Worm (Caenorhabditis elegans) whole organism, L4 larva: ENCODE measurements around the gene str-246.

Experiments
- D1046.2 ChIP-seq: fragments of 200-800 bp; sonication (Bioruptor generic); IDR thresholded peaks from 2 replicates; pipeline ENCODE4 v1.3.6; 2022; ENCODE audit warnings: missing genetic modification characterization, missing compliant biosample characterization
- F10B5.3 ChIP-seq: sonication (generic microtip); optimal IDR thresholded peaks from 2 replicates; lab custom pipeline; 2016; ENCODE audit warnings: mild to moderate bottlenecking, missing genetic modification characterization, missing compliant biosample characterization
- F26F4.8 ChIP-seq: fragments of 200-800 bp; sonication (Bioruptor generic); conservative IDR thresholded peaks from 2 replicates; pipeline ENCODE4 v1.3.6; 2022; ENCODE audit warnings: missing genetic modification characterization, missing compliant biosample characterization
- F49E8.2 ChIP-seq: sonication (generic microtip); optimal IDR thresholded peaks from 2 replicates; lab custom pipeline; 2016; ENCODE audit warnings: missing compliant biosample characterization, mild to moderate bottlenecking, missing genetic modification characterization, borderline replicate concordance
- T20F7.1 ChIP-seq: fragments of 200-800 bp; sonication (Bioruptor generic); optimal IDR thresholded peaks from 2 replicates; lab custom pipeline; 2018; ENCODE audit warnings: mild to moderate bottlenecking, missing genetic modification characterization, missing compliant biosample characterization
- T26A8.4 ChIP-seq: fragments of 200-800 bp; sonication (Bioruptor generic); IDR thresholded peaks from 2 replicates; pipeline ENCODE4 v1.3.6; 2022; ENCODE audit warnings: missing genetic modification characterization, missing compliant biosample characterization
- Y48G9A.11 ChIP-seq: fragments of 200-800 bp; sonication (Bioruptor generic); IDR thresholded peaks from 2 replicates; pipeline ENCODE4 v1.3.6; 2022; ENCODE audit warnings: missing genetic modification reagents, missing genetic modification characterization, missing compliant biosample characterization
- arid-1 ChIP-seq: fragments of 200-800 bp; sonication (Bioruptor generic); conservative IDR thresholded peaks from 2 replicates; pipeline ENCODE4 v1.3.6; 2022; ENCODE audit warnings: missing genetic modification reagents, missing genetic modification characterization, missing compliant biosample characterization
- attf-4 ChIP-seq: sonication (generic microtip); optimal IDR thresholded peaks from 3 replicates; lab custom pipeline; 2017; ENCODE audit warnings: missing biosample characterization, missing genetic modification characterization
- ceh-20 ChIP-seq: fragments of 200-800 bp; sonication (Bioruptor generic); IDR thresholded peaks from 2 replicates; pipeline ENCODE4 v1.3.6; 2022; ENCODE audit warnings: missing genetic modification reagents, missing genetic modification characterization, missing compliant biosample characterization
- ceh-62 ChIP-seq: sonication (generic microtip); optimal IDR thresholded peaks from 2 replicates; lab custom pipeline; 2017; ENCODE audit warnings: missing biosample characterization, missing genetic modification characterization
- ceh-82 ChIP-seq: sonication (generic microtip); optimal IDR thresholded peaks from 2 replicates; lab custom pipeline; 2017; ENCODE audit warnings: missing biosample characterization, missing genetic modification characterization
- ces-1 ChIP-seq: fragments of 150-350 bp; sonication (generic microtip); optimal IDR thresholded peaks from 4 replicates; lab custom pipeline; 2014; ENCODE audit warnings: missing biosample characterization, missing genetic modification reagents, missing genetic modification characterization
- cey-2 ChIP-seq: sonication (generic microtip); optimal IDR thresholded peaks from 3 replicates; lab custom pipeline; 2017; ENCODE audit warnings: missing genetic modification characterization, mild to moderate bottlenecking, missing compliant biosample characterization, antibody characterized with exemption, borderline replicate concordance; ENCODE audit not compliant: insufficient read depth
- daf-16 ChIP-seq, 3 experiments: sonication (generic microtip); optimal IDR thresholded peaks; 2 replicates each; lab custom pipeline; 2016 to 2017; ENCODE audit warnings: missing genetic modification characterization in 3 of 3, missing genetic modification reagents in 3 of 3, mild to moderate bottlenecking in 2 of 3, missing compliant biosample characterization in 2 of 3, missing biosample characterization in 1 of 3, moderate library complexity in 1 of 3
- dmd-6 ChIP-seq: fragments of 200-800 bp; sonication (Bioruptor generic); IDR thresholded peaks from 2 replicates; pipeline ENCODE4 v1.3.6; 2022; ENCODE audit warnings: missing genetic modification reagents, missing genetic modification characterization, missing compliant biosample characterization
- dmd-8 ChIP-seq: fragments of 200-800 bp; sonication (Bioruptor generic); IDR thresholded peaks from 2 replicates; pipeline ENCODE4 v1.3.6; 2022; ENCODE audit warnings: missing genetic modification characterization, missing compliant biosample characterization
- dmd-9 ChIP-seq: fragments of 200-800 bp; sonication (Bioruptor generic); IDR thresholded peaks from 2 replicates; pipeline ENCODE4 v1.3.6; 2022; ENCODE audit warnings: missing genetic modification reagents, missing genetic modification characterization, missing compliant biosample characterization
- dpl-1 ChIP-seq: fragments of 150-350 bp; optimal IDR thresholded peaks from 2 replicates; lab custom pipeline; 2014; ENCODE audit warnings: missing biosample characterization, missing genetic modification reagents, missing genetic modification characterization
- egl-27 ChIP-seq: sonication (generic microtip); optimal IDR thresholded peaks from 3 replicates; lab custom pipeline; 2017; ENCODE audit warnings: missing biosample characterization, missing genetic modification reagents, missing genetic modification characterization
- egl-43 ChIP-seq: fragments of 200-800 bp; sonication (Bioruptor generic); IDR thresholded peaks from 2 replicates; pipeline ENCODE4 v1.3.6; 2022; ENCODE audit warnings: missing genetic modification reagents, missing genetic modification characterization, missing compliant biosample characterization
- fkh-10 ChIP-seq: fragments of 150-350 bp; optimal IDR thresholded peaks from 2 replicates; lab custom pipeline; 2014; ENCODE audit warnings: missing biosample characterization, missing genetic modification reagents, missing genetic modification characterization
- fos-1 ChIP-seq: fragments of 150-350 bp; optimal IDR thresholded peaks from 2 replicates; lab custom pipeline; 2014; ENCODE audit warnings: missing biosample characterization, missing genetic modification characterization
- gei-8 ChIP-seq: fragments of 200-800 bp; sonication (Bioruptor generic); optimal IDR thresholded peaks from 2 replicates; lab custom pipeline; 2018; ENCODE audit warnings: mild to moderate bottlenecking, missing genetic modification characterization, missing compliant biosample characterization
- hlh-11 ChIP-seq: fragments of 200-800 bp; sonication (Bioruptor generic); optimal IDR thresholded peaks from 2 replicates; lab custom pipeline; 2018; ENCODE audit warnings: mild to moderate bottlenecking, missing genetic modification characterization, missing compliant biosample characterization
- hlh-30 ChIP-seq: sonication (generic microtip); optimal IDR thresholded peaks from 2 replicates; lab custom pipeline; 2017; ENCODE audit warnings: antibody characterized with exemption, mild to moderate bottlenecking, missing genetic modification characterization, missing compliant biosample characterization; ENCODE audit not compliant: insufficient read depth
- lin-15B ChIP-seq: fragments of 150-350 bp; sonication (generic microtip); optimal IDR thresholded peaks from 3 replicates; lab custom pipeline; 2014; ENCODE audit warnings: missing biosample characterization, missing genetic modification characterization
- lin-38 ChIP-seq: fragments of 200-800 bp; sonication (Bioruptor generic); IDR thresholded peaks from 2 replicates; pipeline ENCODE4 v1.3.6; 2022; ENCODE audit warnings: missing genetic modification reagents, missing genetic modification characterization, missing compliant biosample characterization
- lin-39 ChIP-seq: fragments of 150-350 bp; optimal IDR thresholded peaks from 2 replicates; lab custom pipeline; 2014; ENCODE audit warnings: missing biosample characterization, missing genetic modification reagents, missing genetic modification characterization
- lir-3 ChIP-seq: sonication (generic microtip); optimal IDR thresholded peaks from 2 replicates; lab custom pipeline; 2016; ENCODE audit warnings: mild to moderate bottlenecking, missing genetic modification characterization, missing compliant biosample characterization
- madf-9 ChIP-seq: fragments of 200-800 bp; sonication (Bioruptor generic); conservative IDR thresholded peaks from 2 replicates; pipeline ENCODE4 v1.3.6; 2022; ENCODE audit warnings: missing genetic modification reagents, missing genetic modification characterization, missing compliant biosample characterization
- mes-2 ChIP-seq: sonication (generic microtip); optimal IDR thresholded peaks from 2 replicates; lab custom pipeline; 2016; ENCODE audit warnings: missing genotype, mild to moderate bottlenecking, missing genetic modification characterization, missing compliant biosample characterization; ENCODE audit not compliant: poor library complexity, severe bottlenecking
- mxl-3 ChIP-seq: fragments of 200-800 bp; sonication (Bioruptor generic); optimal IDR thresholded peaks from 2 replicates; lab custom pipeline; 2018; ENCODE audit warnings: mild to moderate bottlenecking, missing genetic modification characterization, missing compliant biosample characterization
- nhr-11 ChIP-seq: fragments of 150-350 bp; optimal IDR thresholded peaks from 2 replicates; lab custom pipeline; 2014; ENCODE audit warnings: missing biosample characterization, missing genetic modification characterization
- nhr-25 ChIP-seq: sonication (generic microtip); optimal IDR thresholded peaks from 2 replicates; lab custom pipeline; 2017; ENCODE audit warnings: missing genetic modification characterization, mild to moderate bottlenecking, missing compliant biosample characterization, antibody characterized with exemption, moderate library complexity, borderline replicate concordance; ENCODE audit not compliant: insufficient read depth
- nhr-28 ChIP-seq: fragments of 150-350 bp; optimal IDR thresholded peaks from 2 replicates; lab custom pipeline; 2014; ENCODE audit warnings: missing biosample characterization, missing genetic modification characterization
- nhr-48 ChIP-seq: sonication (generic microtip); optimal IDR thresholded peaks from 2 replicates; lab custom pipeline; 2016; ENCODE audit warnings: mild to moderate bottlenecking, missing genetic modification characterization, missing compliant biosample characterization
- nhr-77 ChIP-seq: fragments of 150-350 bp; optimal IDR thresholded peaks from 2 replicates; lab custom pipeline; 2014; ENCODE audit warnings: missing biosample characterization, missing genetic modification characterization
- pha-4 ChIP-seq, 2 experiments: fragments of 150-350 bp in 1 of 2; fragments of 200-800 bp in 1 of 2; sonication (Bioruptor generic) in 1 of 2; IDR thresholded peaks in 1 of 2; optimal IDR thresholded peaks in 1 of 2; 2 replicates each; pipeline versions ENCODE4 v1.3.6 to Lab custom; 2014 to 2022; ENCODE audit warnings: missing genetic modification characterization in 2 of 2, missing genetic modification reagents in 2 of 2, missing biosample characterization in 1 of 2, missing compliant biosample characterization in 1 of 2
- php-3 ChIP-seq: fragments of 200-800 bp; sonication (Bioruptor generic); IDR thresholded peaks from 2 replicates; pipeline ENCODE4 v1.3.6; 2022; ENCODE audit warnings: missing genetic modification reagents, missing genetic modification characterization, missing compliant biosample characterization
- pqm-1 ChIP-seq: sonication (generic microtip); optimal IDR thresholded peaks from 2 replicates; lab custom pipeline; 2017; ENCODE audit warnings: missing biosample characterization, missing genetic modification characterization
- rbr-2 ChIP-seq: sonication (generic microtip); optimal IDR thresholded peaks from 2 replicates; lab custom pipeline; 2016; ENCODE audit warnings: missing genotype, missing genetic modification characterization, missing compliant biosample characterization
- sdz-12 ChIP-seq: fragments of 200-800 bp; sonication (Bioruptor generic); optimal IDR thresholded peaks from 2 replicates; lab custom pipeline; 2018; ENCODE audit warnings: mild to moderate bottlenecking, missing genetic modification characterization, missing compliant biosample characterization
- skn-1 ChIP-seq: fragments of 150-350 bp; optimal IDR thresholded peaks from 2 replicates; lab custom pipeline; 2014; ENCODE audit warnings: missing biosample characterization, missing genetic modification characterization
- snpc-1.2 ChIP-seq: fragments of 200-800 bp; sonication (Bioruptor generic); IDR thresholded peaks from 2 replicates; pipeline ENCODE4 v1.3.6; 2022; ENCODE audit warnings: missing genetic modification reagents, missing genetic modification characterization, missing compliant biosample characterization
- vab-7 ChIP-seq: fragments of 200-800 bp; sonication (Bioruptor generic); IDR thresholded peaks from 2 replicates; pipeline ENCODE4 v1.3.6; 2022; ENCODE audit warnings: missing genetic modification reagents, missing genetic modification characterization, missing compliant biosample characterization
- zag-1 ChIP-seq: fragments of 150-350 bp; optimal IDR thresholded peaks from 2 replicates; lab custom pipeline; 2014; ENCODE audit warnings: missing biosample characterization, missing genetic modification characterization
- zfp-3 ChIP-seq: fragments of 200-800 bp; sonication (Bioruptor generic); conservative IDR thresholded peaks from 2 replicates; pipeline ENCODE4 v1.3.6; 2022; ENCODE audit warnings: missing genetic modification reagents, missing genetic modification characterization, missing compliant biosample characterization
- zip-11 ChIP-seq: fragments of 200-800 bp; sonication (Bioruptor generic); IDR thresholded peaks from 2 replicates; pipeline ENCODE4 v1.3.6; 2022; ENCODE audit warnings: missing genetic modification characterization, missing compliant biosample characterization
- ztf-7 ChIP-seq: fragments of 150-350 bp; optimal IDR thresholded peaks from 2 replicates; lab custom pipeline; 2014; ENCODE audit warnings: missing biosample characterization, missing genetic modification characterization

The str-246 gene

DNA sequence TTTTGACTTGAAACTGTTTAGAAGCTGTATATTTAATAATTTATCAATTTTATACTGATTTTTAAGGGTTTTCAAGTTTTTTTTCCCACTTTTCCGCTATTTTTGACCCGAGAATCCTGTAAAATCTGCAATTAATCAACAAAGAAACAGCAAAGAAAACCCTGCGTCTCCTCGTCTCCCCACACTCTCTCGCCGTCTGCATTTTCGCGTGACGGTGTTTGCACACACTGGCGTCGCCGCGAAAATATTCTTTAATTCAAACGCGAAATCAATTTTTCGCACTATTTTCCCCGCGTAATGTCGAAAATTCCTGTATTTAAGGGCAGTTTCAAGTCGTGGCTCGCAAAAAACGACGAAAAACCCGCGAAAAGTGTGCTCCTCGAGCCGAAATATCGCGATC is 14.2 kb upstream of the str-246 start, which contains the start of gene rsa-2 (continued):
- TF ChIP-seq nhr-25 (tag; lab: Kevin White, UChicago) (no peak), php-3 (GFP tag; lab: Robert Waterston, UW) (no peak), dmd-6 (GFP tag; lab: Robert Waterston, UW) (no peak), F10B5.3 (tag; lab: Kevin White, UChicago) (no peak), daf-16 (GFP tag; optimal IDR thresholded peaks at IDR 0.05; lab: Kevin White, UChicago) (no peak), daf-16 (tag; optimal IDR thresholded peaks at IDR 0.05; lab: Kevin White, UChicago) (peak; percentile 35), sdz-12 (no peak), nhr-48 (tag; lab: Kevin White, UChicago) (no peak), attf-4 (tag; lab: Kevin White, UChicago) (no peak), cey-2 (tag; lab: Kevin White, UChicago) (no peak), F49E8.2 (tag; lab: Kevin White, UChicago) (no peak), lir-3 (tag; lab: Kevin White, UChicago) (no peak), nhr-11 (peak; percentile 13), skn-1 (tag; lab: Kevin White, UChicago) (no peak), vab-7 (GFP tag; lab: Robert Waterston, UW) (0 out of 2 replicates have a peak, but pooled peaks have one; percentile 33), mes-2 (tag; lab: Kevin White, UChicago) (peak; percentile 76), gei-8 (GFP tag; lab: Kevin White, UChicago) (no peak), lin-15B (tag; lab: Kevin White, UChicago) (no peak), fos-1 (no peak), dmd-9 (GFP tag; lab: Robert Waterston, UW) (no peak), T20F7.1 (GFP tag; lab: Kevin White, UChicago) (no peak), F26F4.8 (GFP tag; lab: Robert Waterston, UW) (no peak), rbr-2 (tag; lab: Kevin White, UChicago) (peak; percentile 28), ces-1 (GFP tag; lab: Kevin White, UChicago) (no peak), mxl-3 (GFP tag; lab: Kevin White, UChicago) (no peak), T26A8.4 (GFP tag; lab: Robert Waterston, UW) (peak; percentile 42; the same call in 1 of the 2 replicates), snpc-1.2 (GFP tag; lab: Robert Waterston, UW) (no peak), egl-43 (GFP tag; lab: Robert Waterston, UW) (no peak), lin-38 (GFP tag; lab: Robert Waterston, UW) (peak; percentile 64), dpl-1 (GFP tag; lab: Kevin White, UChicago) (peak; percentile 91), nhr-28 (tag; lab: Kevin White, UChicago) (no peak), hlh-30 (tag; lab: Kevin White, UChicago) (no peak), arid-1 (GFP tag; lab: Robert Waterston, UW) (peak; percentile 60; the same call in 1 of the 2 replicates), madf-9 (no peak), ceh-62 (tag; lab: Kevin White, UChicago) (no peak), zag-1 (tag; lab: Kevin White, UChicago) (no peak), D1046.2 (GFP tag; lab: Robert Waterston, UW) (no peak), ztf-7 (tag; lab: Kevin White, UChicago) (no peak), pqm-1 (tag; lab: Kevin White, UChicago) (no peak), ceh-82 (tag; lab: Kevin White, UChicago) (no peak), nhr-77 (tag; lab: Kevin White, UChicago) (no peak), zip-11 (GFP tag; lab: Robert Waterston, UW) (no peak), hlh-11 (tag; lab: Kevin White, UChicago) (peak; percentile 15), zfp-3 (GFP tag; lab: Robert Waterston, UW) (0 out of 2 replicates have a peak, but pooled peaks have one; percentile 52), dmd-8 (GFP tag; lab: Robert Waterston, UW) (no peak), egl-27 (tag; lab: Kevin White, UChicago) (no peak), ceh-20 (GFP tag; lab: Robert Waterston, UW) (no peak), fkh-10 (GFP tag; lab: Kevin White, UChicago) (no peak), lin-39 (tag; lab: Kevin White, UChicago) (no peak), pha-4 (GFP tag; IDR thresholded peaks at IDR 0.05; lab: Robert Waterston, UW) (peak; percentile 35), pha-4 (tag; optimal IDR thresholded peaks at IDR 0.05; lab: Kevin White, UChicago) (no peak), Y48G9A.11 (GFP tag; lab: Robert Waterston, UW) (no peak)
